Worm (Caenorhabditis elegans): Measurements from ENCODE around the gene srv-34.

DNA sequence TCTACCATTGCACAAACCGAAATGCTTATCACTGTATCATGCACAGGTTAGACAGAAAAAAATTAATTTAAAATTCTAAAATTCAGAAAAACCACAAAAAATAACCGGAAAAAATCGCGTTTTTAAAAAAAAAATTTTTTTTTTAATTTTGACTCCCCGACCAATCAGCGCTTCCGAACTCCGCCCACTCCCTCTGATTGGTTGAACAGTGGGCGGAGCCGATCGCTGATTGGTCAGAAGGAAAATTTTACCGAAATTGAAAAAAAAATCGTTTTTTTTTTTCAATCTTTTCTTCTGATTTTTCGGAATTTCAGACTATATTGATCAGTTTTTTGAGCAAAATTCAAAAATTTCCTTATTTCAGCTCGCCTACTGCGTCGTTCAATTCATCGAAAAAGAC, 13.2 kb downstream of the srv-34 start:
- TF ChIP-seq him-1 (tag; optimal IDR thresholded peaks at IDR 0.05) (no peak), dao-5 (tag; optimal IDR thresholded peaks at IDR 0.05) (no peak), W03F9.2 (tag; optimal IDR thresholded peaks at IDR 0.05) (no peak)

All from whole organism, L4/young adult.